Worm (Caenorhabditis elegans) whole organism, L1 larva: Measurements from ENCODE around the gene Y54G2A.72.

Experiments
- dpl-1 ChIP-seq, 3 experiments: fragments of 150-350 bp in 2 of 3; sonication (generic microtip) in 1 of 3; optimal IDR thresholded peaks; 2 replicates each; lab custom pipeline; 2014 to 2017; ENCODE audit warnings: missing biosample characterization in 3 of 3, missing genetic modification characterization in 3 of 3, missing genetic modification reagents in 3 of 3
- fos-1 ChIP-seq: fragments of 150-350 bp; optimal IDR thresholded peaks from 2 replicates; lab custom pipeline; 2014; ENCODE audit warnings: missing biosample characterization, missing genetic modification characterization
- lin-14 ChIP-seq: fragments of 200-800 bp; sonication (Bioruptor generic); optimal IDR thresholded peaks from 2 replicates; lab custom pipeline; 2018; ENCODE audit warnings: mild to moderate bottlenecking, missing genetic modification characterization, moderate library complexity, missing compliant biosample characterization

DNA sequence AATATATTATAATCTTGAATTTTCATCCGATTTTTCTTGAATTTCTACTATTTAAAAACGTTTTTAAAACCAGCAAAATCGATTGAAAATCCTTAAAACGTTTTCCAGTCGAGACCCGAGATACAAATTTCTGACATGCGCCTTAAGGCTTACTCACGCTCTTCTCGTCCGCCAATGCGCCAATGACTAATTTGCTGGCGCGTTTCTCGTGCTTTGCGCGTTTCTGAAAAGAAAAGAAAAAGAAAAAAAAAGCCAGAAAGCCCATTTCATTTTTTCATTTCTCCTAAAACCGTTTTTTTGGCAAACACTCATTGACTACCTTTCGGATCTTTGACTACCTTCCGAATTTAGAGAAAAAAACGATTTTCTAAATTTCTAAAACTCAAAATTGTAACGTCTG is 1.2 kb upstream of the Y54G2A.72 start:
- TF ChIP-seq lin-14 (GFP tag; lab: Kevin White, UChicago) (no peak), dpl-1 (GFP tag; optimal IDR thresholded peaks at IDR 0.05; lab: Kevin White, UChicago) (no peak), fos-1 (tag; lab: Kevin White, UChicago) (no peak)
